Worm (Caenorhabditis elegans): ENCODE results near the gene mdt-4.

DNA sequence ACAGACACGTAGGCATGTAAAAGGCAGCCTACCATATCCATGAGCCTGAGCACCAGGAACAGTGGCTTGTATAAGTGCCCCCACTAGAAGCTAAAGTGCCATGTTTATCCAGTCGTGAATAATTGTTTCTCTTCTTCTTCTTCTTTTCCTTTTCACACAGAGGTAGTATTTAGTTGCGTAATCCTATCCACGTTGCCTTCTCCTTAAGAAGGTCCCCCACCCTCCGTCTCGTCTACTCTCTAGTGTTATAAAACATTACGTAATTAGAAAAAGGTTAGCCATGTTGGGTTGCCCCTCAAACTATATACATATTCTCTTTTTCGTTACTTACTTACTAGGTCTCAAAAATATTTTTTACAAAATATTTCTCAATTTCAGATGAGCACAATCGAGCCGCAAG lies 42.9 kb upstream of the mdt-4 start:
- TF ChIP-seq W03F9.2 (tag; optimal IDR thresholded peaks at IDR 0.05) (no peak), him-1 (tag; optimal IDR thresholded peaks at IDR 0.05) (no peak), dao-5 (tag; optimal IDR thresholded peaks at IDR 0.05) (no peak)
